Fruit fly (Drosophila melanogaster): ENCODE data around the gene CG14292.

DNA sequence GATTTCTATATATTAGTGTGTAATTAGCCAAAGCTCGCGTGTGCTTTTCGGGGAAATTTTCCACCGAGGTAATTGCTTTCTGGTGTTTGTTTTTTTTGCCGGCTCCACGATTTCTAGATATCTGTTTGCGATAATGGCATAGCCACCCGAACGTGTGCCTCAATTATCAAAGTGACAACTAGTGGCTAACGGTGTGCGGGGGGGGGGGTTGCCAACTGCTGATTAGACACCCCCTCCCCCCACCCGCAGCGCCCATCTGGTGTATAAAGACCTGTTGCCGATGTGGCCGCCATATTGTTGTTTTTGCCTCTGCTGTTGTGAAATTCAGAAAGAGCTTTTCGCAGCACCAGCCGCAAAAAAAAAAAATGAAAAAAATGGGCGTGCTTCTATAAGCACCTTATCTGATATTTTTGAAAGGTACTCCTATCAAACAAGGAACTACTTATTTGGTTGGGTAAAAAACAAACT lies 13.5 kb upstream of the CG14292 start:
- TF ChIP-seq luna (GFP tag; optimal IDR thresholded peaks at IDR 0.05) (peak; percentile 11), NfI (GFP tag; optimal IDR thresholded peaks at IDR 0.05) (no peak), scrt (GFP tag; optimal IDR thresholded peaks at IDR 0.05) (peak; percentile 86), knrl (GFP tag; IDR thresholded peaks at IDR 0.05; ENCODE audit: partially characterized antibody) (no peak), Fer2 (tag; optimal IDR thresholded peaks at IDR 0.05) (no peak), CG4854 (GFP tag; optimal IDR thresholded peaks at IDR 0.05) (no peak), Dip2 (GFP tag; IDR thresholded peaks at IDR 0.05) (no peak), abd-A (tag; optimal IDR thresholded peaks at IDR 0.05) (peak; percentile 85), CG11085 (GFP tag; IDR thresholded peaks at IDR 0.05) (no peak), CG12236 (GFP tag; optimal IDR thresholded peaks at IDR 0.05) (no peak), danr (GFP tag; IDR thresholded peaks at IDR 0.05) (no peak), dm (GFP tag; optimal IDR thresholded peaks at IDR 0.05) (no peak)
